Worm (Caenorhabditis elegans) whole organism, L1 larva: Measurements from ENCODE around the gene nid-1.

Experiments used
- C34B4.2 ChIP-seq: sonication (generic microtip); optimal IDR thresholded peaks from 2 replicates; lab custom pipeline; 2017; ENCODE audit warnings: mild to moderate bottlenecking, missing genetic modification characterization, missing compliant biosample characterization
- F16B12.6 ChIP-seq: fragments of 150-350 bp; optimal IDR thresholded peaks from 2 replicates; lab custom pipeline; 2014; ENCODE audit warnings: missing biosample characterization, missing genetic modification characterization
- Y116A8C.19 ChIP-seq: sonication (generic microtip); optimal IDR thresholded peaks from 2 replicates; lab custom pipeline; 2016; ENCODE audit warnings: missing compliant biosample characterization, missing genetic modification characterization, borderline replicate concordance
- aha-1 ChIP-seq: fragments of 150-350 bp; optimal IDR thresholded peaks from 2 replicates; lab custom pipeline; 2014; ENCODE audit warnings: missing biosample characterization, missing genetic modification characterization
- ama-1 ChIP-seq: fragments of 150-350 bp; optimal IDR thresholded peaks from 2 replicates; lab custom pipeline; 2014
- blmp-1 ChIP-seq: fragments of 150-350 bp; optimal IDR thresholded peaks from 2 replicates; lab custom pipeline; 2014; ENCODE audit warnings: missing biosample characterization, missing genetic modification characterization
- ceh-63 ChIP-seq: fragments of 200-800 bp; sonication (Bioruptor generic); optimal IDR thresholded peaks from 2 replicates; lab custom pipeline; 2018; ENCODE audit warnings: mild to moderate bottlenecking, missing genetic modification characterization, missing compliant biosample characterization
- ceh-8 ChIP-seq: fragments of 200-800 bp; sonication (Bioruptor generic); optimal IDR thresholded peaks from 2 replicates; lab custom pipeline; 2018; ENCODE audit warnings: mild to moderate bottlenecking, missing genetic modification characterization, moderate library complexity, missing compliant biosample characterization
- ceh-82 ChIP-seq, 3 experiments: fragments of 150-350 bp in 1 of 3; sonication (generic microtip) in 2 of 3; optimal IDR thresholded peaks; 2 replicates each; lab custom pipeline; 2014 to 2017; ENCODE audit warnings: missing biosample characterization in 3 of 3, missing genetic modification characterization in 3 of 3
- ceh-88 ChIP-seq: fragments of 200-800 bp; sonication (Bioruptor generic); IDR thresholded peaks from 2 replicates; pipeline ENCODE4 v1.3.6; 2022; ENCODE audit warnings: missing genetic modification characterization, missing compliant biosample characterization
- dsc-1 ChIP-seq: sonication (generic microtip); optimal IDR thresholded peaks from 2 replicates; lab custom pipeline; 2016; ENCODE audit warnings: mild to moderate bottlenecking, missing genetic modification characterization, missing compliant biosample characterization
- efl-1 ChIP-seq, 4 experiments: fragments of 150-350 bp; optimal IDR thresholded peaks in 3 of 4; peaks in 1 of 4; 1 replicate in 1 of 4; 2 replicates in 3 of 4; lab custom pipeline; 2014; ENCODE audit warnings: missing biosample characterization in 2 of 4, missing genetic modification characterization in 2 of 4, missing genetic modification reagents in 2 of 4
- egl-13 ChIP-seq: sonication (generic microtip); optimal IDR thresholded peaks from 2 replicates; lab custom pipeline; 2016; ENCODE audit warnings: missing genotype, missing genetic modification reagents, missing genetic modification characterization, missing compliant biosample characterization
- elt-3 ChIP-seq, 6 experiments: fragments of 150-350 bp in 1 of 6; sonication (generic microtip); optimal IDR thresholded peaks; 2 replicates each; lab custom pipeline; 2017 to 2018; ENCODE audit warnings: missing biosample characterization in 6 of 6, missing genetic modification characterization in 6 of 6, inconsistent platforms in 1 of 6
- ets-5 ChIP-seq: fragments of 200-800 bp; sonication (Bioruptor generic); IDR thresholded peaks from 2 replicates; pipeline ENCODE4 v1.3.6; 2022; ENCODE audit warnings: missing genetic modification characterization, missing compliant biosample characterization
- fkh-10 ChIP-seq: sonication (generic microtip); optimal IDR thresholded peaks from 2 replicates; lab custom pipeline; 2017; ENCODE audit warnings: missing biosample characterization, missing genetic modification reagents, missing genetic modification characterization
- fkh-4 ChIP-seq: sonication (generic microtip); optimal IDR thresholded peaks from 2 replicates; lab custom pipeline; 2016; ENCODE audit warnings: missing compliant biosample characterization, missing genetic modification characterization, borderline replicate concordance
- fkh-8 ChIP-seq: sonication (generic microtip); optimal IDR thresholded peaks from 2 replicates; lab custom pipeline; 2016; ENCODE audit warnings: mild to moderate bottlenecking, missing genetic modification characterization, missing compliant biosample characterization
- grh-1 ChIP-seq: fragments of 200-800 bp; sonication (Bioruptor generic); IDR thresholded peaks from 2 replicates; pipeline ENCODE4 v1.3.6; 2022; ENCODE audit warnings: missing genetic modification reagents, missing genetic modification characterization, missing compliant biosample characterization
- hlh-4 ChIP-seq: sonication (generic microtip); optimal IDR thresholded peaks from 2 replicates; lab custom pipeline; 2016; ENCODE audit warnings: mild to moderate bottlenecking, missing genetic modification characterization, missing compliant biosample characterization
- irx-1 ChIP-seq: sonication (generic microtip); optimal IDR thresholded peaks from 2 replicates; lab custom pipeline; 2016; ENCODE audit warnings: missing genetic modification characterization, missing compliant biosample characterization
- lin-13 ChIP-seq: fragments of 150-350 bp; optimal IDR thresholded peaks from 2 replicates; lab custom pipeline; 2014; ENCODE audit warnings: missing biosample characterization, missing genetic modification reagents, missing genetic modification characterization
- lin-14 ChIP-seq: fragments of 200-800 bp; sonication (Bioruptor generic); optimal IDR thresholded peaks from 2 replicates; lab custom pipeline; 2018; ENCODE audit warnings: mild to moderate bottlenecking, missing genetic modification characterization, moderate library complexity, missing compliant biosample characterization
- lin-15B ChIP-seq: fragments of 150-350 bp; sonication (generic microtip); optimal IDR thresholded peaks from 3 replicates; lab custom pipeline; 2014; ENCODE audit warnings: missing biosample characterization, missing genetic modification characterization
- lir-3 ChIP-seq: sonication (generic microtip); optimal IDR thresholded peaks from 2 replicates; lab custom pipeline; 2016; ENCODE audit warnings: mild to moderate bottlenecking, missing genetic modification characterization, moderate library complexity, missing compliant biosample characterization; ENCODE audit not compliant: poor library complexity
- mab-9 ChIP-seq: fragments of 200-800 bp; sonication (Bioruptor generic); IDR thresholded peaks from 2 replicates; pipeline ENCODE4 v1.3.6; 2022; ENCODE audit warnings: missing genetic modification reagents, missing genetic modification characterization, missing compliant biosample characterization
- mef-2 ChIP-seq: fragments of 150-350 bp; optimal IDR thresholded peaks from 2 replicates; lab custom pipeline; 2014; ENCODE audit warnings: missing biosample characterization, missing genetic modification characterization
- nhr-11 ChIP-seq: fragments of 150-350 bp; optimal IDR thresholded peaks from 2 replicates; lab custom pipeline; 2014; ENCODE audit warnings: missing biosample characterization, missing genetic modification characterization
- nhr-12 ChIP-seq: sonication (generic microtip); optimal IDR thresholded peaks from 2 replicates; lab custom pipeline; 2017; ENCODE audit warnings: missing biosample characterization, missing genetic modification characterization
- nhr-237 ChIP-seq: fragments of 150-350 bp; optimal IDR thresholded peaks from 2 replicates; lab custom pipeline; 2014; ENCODE audit warnings: missing biosample characterization, missing genetic modification characterization
- nhr-47 ChIP-seq: sonication (generic microtip); optimal IDR thresholded peaks from 2 replicates; lab custom pipeline; 2016; ENCODE audit warnings: mild to moderate bottlenecking, missing genetic modification characterization, moderate library complexity, missing compliant biosample characterization
- nhr-77 ChIP-seq: fragments of 150-350 bp; optimal IDR thresholded peaks from 2 replicates; lab custom pipeline; 2014; ENCODE audit warnings: missing biosample characterization, missing genetic modification characterization
- nhr-85 ChIP-seq: sonication (generic microtip); peaks from one replicate; lab custom pipeline; 2016; ENCODE audit warnings: missing genetic modification characterization, inconsistent platforms, missing compliant biosample characterization
- pax-3 ChIP-seq: fragments of 200-800 bp; sonication (Bioruptor generic); optimal IDR thresholded peaks from 2 replicates; lab custom pipeline; 2018; ENCODE audit warnings: mild to moderate bottlenecking, missing genetic modification characterization, moderate library complexity, missing compliant biosample characterization
- rnt-1 ChIP-seq: sonication (generic microtip); optimal IDR thresholded peaks from 2 replicates; lab custom pipeline; 2016; ENCODE audit warnings: mild to moderate bottlenecking, missing genetic modification characterization, moderate library complexity, missing compliant biosample characterization
- snu-23 ChIP-seq: sonication (generic microtip); optimal IDR thresholded peaks from 2 replicates; lab custom pipeline; 2016; ENCODE audit warnings: missing genetic modification characterization, missing compliant biosample characterization
- sptf-1 ChIP-seq: fragments of 150-350 bp; optimal IDR thresholded peaks from 2 replicates; lab custom pipeline; 2014; ENCODE audit warnings: missing biosample characterization, missing genetic modification characterization
- sup-37 ChIP-seq: fragments of 200-800 bp; sonication (Bioruptor generic); optimal IDR thresholded peaks from 2 replicates; lab custom pipeline; 2018; ENCODE audit warnings: mild to moderate bottlenecking, missing genetic modification characterization, missing compliant biosample characterization
- swsn-7 ChIP-seq: sonication (generic microtip); optimal IDR thresholded peaks from 2 replicates; lab custom pipeline; 2016; ENCODE audit warnings: missing genetic modification characterization, missing compliant biosample characterization
- tbx-2 ChIP-seq: sonication (generic microtip); optimal IDR thresholded peaks from 2 replicates; lab custom pipeline; 2016; ENCODE audit warnings: missing genetic modification characterization, missing compliant biosample characterization
- unc-62 ChIP-seq: fragments of 150-350 bp; optimal IDR thresholded peaks from 2 replicates; lab custom pipeline; 2014; ENCODE audit warnings: missing biosample characterization, missing genetic modification reagents, missing genetic modification characterization
- unc-98 ChIP-seq: fragments of 200-800 bp; sonication (Bioruptor generic); IDR thresholded peaks from 2 replicates; pipeline ENCODE4 v1.3.6; 2022; ENCODE audit warnings: missing genetic modification characterization, missing compliant biosample characterization
- vab-15 ChIP-seq: sonication (generic microtip); optimal IDR thresholded peaks from 2 replicates; lab custom pipeline; 2017; ENCODE audit warnings: missing genotype, mild to moderate bottlenecking, missing genetic modification characterization, missing compliant biosample characterization
- zip-4 ChIP-seq: fragments of 200-800 bp; sonication (Bioruptor generic); optimal IDR thresholded peaks from 2 replicates; lab custom pipeline; 2018; ENCODE audit warnings: mild to moderate bottlenecking, missing genetic modification characterization, moderate library complexity, missing compliant biosample characterization
- ztf-11 ChIP-seq, 2 experiments: sonication (generic microtip); optimal IDR thresholded peaks; 2 replicates each; lab custom pipeline; 2016 to 2017; ENCODE audit warnings: missing genetic modification characterization in 2 of 2, missing biosample characterization in 1 of 2, missing compliant biosample characterization in 1 of 2
- ztf-4 ChIP-seq: fragments of 150-350 bp; optimal IDR thresholded peaks from 2 replicates; lab custom pipeline; 2014; ENCODE audit warnings: missing biosample characterization, missing genetic modification characterization

Gene nid-1

ce11 chrV:12897338-12897737 is 12.6 kb upstream of the nid-1 start:
- TF ChIP-seq sup-37 (GFP tag; lab: Kevin White, UChicago) = no peak
- no peak for TF ChIP-seq unc-62 (GFP tag; lab: Kevin White, UChicago)
- no peak for TF ChIP-seq hlh-4 (tag; lab: Kevin White, UChicago)
- TF ChIP-seq nhr-237 (tag; lab: Kevin White, UChicago) = no peak
- TF ChIP-seq fkh-8 = no peak
- TF ChIP-seq fkh-4 = no peak
- TF ChIP-seq elt-3 (tag; optimal IDR thresholded peaks at IDR 0.05; lab: Kevin White, UChicago) = no peak
- TF ChIP-seq irx-1 (tag; lab: Kevin White, UChicago) = no peak
- no peak for TF ChIP-seq ceh-8 (GFP tag; lab: Kevin White, UChicago)
- no peak for TF ChIP-seq lin-14
- no peak for TF ChIP-seq ztf-4 (tag; lab: Kevin White, UChicago)

ce11 chrV:12898583-12899232 is 11.2 kb upstream of the nid-1 start:
- TF ChIP-seq efl-1 (optimal IDR thresholded peaks at IDR 0.05; lab: Kevin White, UChicago) (no peak), efl-1 (GFP tag; optimal IDR thresholded peaks at IDR 0.05 in 1 of 2; lab: Kevin White, UChicago) (peak in 1 of 2 experiments; percentile 60), egl-13 (peak; percentile 8), lin-14 (peak; percentile 41), ceh-63 (GFP tag; lab: Kevin White, UChicago) (peak; percentile 13), swsn-7 (no peak), pax-3 (tag; lab: Kevin White, UChicago) (peak; percentile 32), F16B12.6 (no peak), snu-23 (GFP tag; lab: Kevin White, UChicago) (no peak), nhr-85 (tag; lab: Kevin White, UChicago) (no peak), dsc-1 (tag; lab: Kevin White, UChicago) (peak; percentile 33), ceh-82 (tag; optimal IDR thresholded peaks at IDR 0.05; lab: Kevin White, UChicago) (peak in 1 of 3 experiments; percentile 12)

ce11 chrV:12901301-12901700 is 8.6 kb upstream of the nid-1 start:
- no peak for TF ChIP-seq elt-3 (tag; optimal IDR thresholded peaks at IDR 0.05; lab: Kevin White, UChicago)
- TF ChIP-seq C34B4.2 (tag; lab: Kevin White, UChicago) = no peak
- no peak for TF ChIP-seq aha-1 (tag; lab: Kevin White, UChicago)
- no peak for TF ChIP-seq nhr-77
- TF ChIP-seq ceh-88 (GFP tag; lab: Robert Waterston, UW) = no peak
- no peak for TF ChIP-seq nhr-11 (tag; lab: Kevin White, UChicago)
- TF ChIP-seq efl-1 (optimal IDR thresholded peaks at IDR 0.05; lab: Kevin White, UChicago) = no peak
- no peak for TF ChIP-seq efl-1 (GFP tag; optimal IDR thresholded peaks at IDR 0.05 in 1 of 2; lab: Kevin White, UChicago)
- no peak for TF ChIP-seq pax-3 (tag; lab: Kevin White, UChicago)
- no peak for TF ChIP-seq tbx-2
- TF ChIP-seq ama-1 = no peak
- TF ChIP-seq ztf-11 (tag; optimal IDR thresholded peaks at IDR 0.05; lab: Kevin White, UChicago) = no peak
- TF ChIP-seq mab-9 (GFP tag; lab: Robert Waterston, UW) = 0 out of 2 replicates have a peak, but pooled peaks have one; percentile 19
- TF ChIP-seq grh-1 (GFP tag; lab: Robert Waterston, UW) = no peak
- no peak for TF ChIP-seq mef-2
- TF ChIP-seq vab-15 = no peak
- TF ChIP-seq zip-4 = no peak
- no peak for TF ChIP-seq lin-15B (tag; lab: Kevin White, UChicago)
- no peak for TF ChIP-seq unc-98 (GFP tag; lab: Robert Waterston, UW)
- TF ChIP-seq fkh-10 (GFP tag; lab: Kevin White, UChicago) = peak; percentile 60
- no peak for TF ChIP-seq nhr-12 (tag; lab: Kevin White, UChicago)
- TF ChIP-seq nhr-47 (tag; lab: Kevin White, UChicago) = no peak
- no peak for TF ChIP-seq F16B12.6
- TF ChIP-seq lin-13 (GFP tag; lab: Kevin White, UChicago) = no peak
- TF ChIP-seq lir-3 (tag; lab: Kevin White, UChicago) = no peak
- peak; percentile 66 for TF ChIP-seq lin-14
- TF ChIP-seq ceh-63 (GFP tag; lab: Kevin White, UChicago) = no peak
- no peak for TF ChIP-seq Y116A8C.19 (tag; lab: Kevin White, UChicago)
- TF ChIP-seq blmp-1 (tag; lab: Kevin White, UChicago) = peak; percentile 64
- no peak for TF ChIP-seq dsc-1 (tag; lab: Kevin White, UChicago)
- TF ChIP-seq sup-37 (GFP tag; lab: Kevin White, UChicago) = no peak
- TF ChIP-seq sptf-1 (tag; lab: Kevin White, UChicago) = no peak
- no peak for TF ChIP-seq rnt-1 (tag; lab: Kevin White, UChicago)
- TF ChIP-seq ets-5 (GFP tag; lab: Robert Waterston, UW) = no peak
